Fruit fly (Drosophila melanogaster) whole organism, wandering third instar larva: Measurements from ENCODE around the gene mus101.

Experiments used
- Abd-B ChIP-seq: fragments of >200 bp; optimal IDR thresholded peaks from 2 replicates; lab custom pipeline; 2017; ENCODE audit warnings: missing biosample characterization, missing genetic modification characterization
- CG32264 ChIP-seq: fragments of 200-800 bp; sonication (Bioruptor generic); optimal IDR thresholded peaks from 2 replicates; lab custom pipeline; 2016; ENCODE audit warnings: missing biosample characterization, missing genetic modification characterization
- CG9705 ChIP-seq: fragments of 200-800 bp; sonication (Bioruptor generic); optimal IDR thresholded peaks from 2 replicates; lab custom pipeline; 2018; ENCODE audit warnings: missing biosample characterization, mild to moderate bottlenecking, missing genetic modification characterization
- CrebA ChIP-seq: fragments of 200-800 bp; sonication (Bioruptor generic); optimal IDR thresholded peaks from 2 replicates; lab custom pipeline; 2016; ENCODE audit warnings: missing biosample characterization, mild to moderate bottlenecking, missing genetic modification characterization, borderline replicate concordance
- Dif ChIP-seq: fragments of 200-275, 200-300 bp; sonication (Bioruptor generic); optimal IDR thresholded peaks from 2 replicates; lab custom pipeline; 2018; ENCODE audit warnings: missing biosample characterization, missing genetic modification characterization; ENCODE audit not compliant: partially characterized antibody
- GATAd ChIP-seq: sonication (Bioruptor generic); optimal IDR thresholded peaks from 2 replicates; lab custom pipeline; 2016; ENCODE audit warnings: missing biosample characterization, missing genetic modification characterization
- HLH106 ChIP-seq: fragments of 200-800 bp; optimal IDR thresholded peaks from 3 replicates; lab custom pipeline; 2019; ENCODE audit warnings: missing biosample characterization, mild to moderate bottlenecking, missing genetic modification characterization, moderate library complexity
- Hnf4 ChIP-seq: fragments of 200-800 bp; sonication (Bioruptor generic); optimal IDR thresholded peaks from 2 replicates; lab custom pipeline; 2016; ENCODE audit warnings: missing biosample characterization, mild to moderate bottlenecking, missing genetic modification characterization
- Hr78 ChIP-seq: fragments of >200 bp; optimal IDR thresholded peaks from 2 replicates; lab custom pipeline; 2017; ENCODE audit warnings: missing biosample characterization, missing genetic modification characterization
- Hr83 ChIP-seq: fragments of 200-300 bp; sonication (Bioruptor generic); optimal IDR thresholded peaks from 2 replicates; lab custom pipeline; 2016; ENCODE audit warnings: missing biosample characterization, mild to moderate bottlenecking, missing genetic modification characterization, moderate library complexity; ENCODE audit not compliant: poor library complexity, severe bottlenecking
- Jra ChIP-seq: sonication (Bioruptor generic); optimal IDR thresholded peaks from 2 replicates; lab custom pipeline; 2016; ENCODE audit warnings: missing biosample characterization, missing genetic modification characterization
- Mio ChIP-seq: sonication (Bioruptor generic); optimal IDR thresholded peaks from 2 replicates; lab custom pipeline; 2016; ENCODE audit warnings: missing biosample characterization, missing genetic modification characterization
- Myc ChIP-seq: fragments of >200 bp; optimal IDR thresholded peaks from 2 replicates; lab custom pipeline; 2017
- N ChIP-seq: fragments of >200 bp; optimal IDR thresholded peaks from 2 replicates; lab custom pipeline; 2018; ENCODE audit warnings: missing biosample characterization, missing external identifiers, missing genetic modification characterization
- OdsH ChIP-seq: fragments of 200-800 bp; sonication (Bioruptor generic); optimal IDR thresholded peaks from 2 replicates; lab custom pipeline; 2016; ENCODE audit warnings: missing biosample characterization, mild to moderate bottlenecking, missing genetic modification characterization
- Rel ChIP-seq, 2 experiments: fragments of 200-800 bp; sonication (Bioruptor generic) in 1 of 2; optimal IDR thresholded peaks; 2 replicates in 1 of 2; 3 replicates in 1 of 2; lab custom pipeline; 2016 to 2019; ENCODE audit warnings: mild to moderate bottlenecking in 2 of 2, missing biosample characterization in 2 of 2, missing genetic modification characterization in 2 of 2, moderate library complexity in 1 of 2
- Sp1 ChIP-seq: fragments of 200-800 bp; sonication (Bioruptor generic); optimal IDR thresholded peaks from 3 replicates; lab custom pipeline; 2019; ENCODE audit warnings: missing biosample characterization, mild to moderate bottlenecking, missing genetic modification characterization, moderate library complexity
- Vsx2 ChIP-seq: fragments of 200-300, 225-300 bp; sonication (Bioruptor generic); optimal IDR thresholded peaks from 2 replicates; lab custom pipeline; 2018; ENCODE audit warnings: missing biosample characterization, missing genetic modification characterization; ENCODE audit not compliant: partially characterized antibody
- br ChIP-seq: fragments of 200-800 bp; sonication (Bioruptor generic); optimal IDR thresholded peaks from 2 replicates; lab custom pipeline; 2016; ENCODE audit warnings: missing biosample characterization, missing genetic modification characterization
- brk ChIP-seq: fragments of 200-800 bp; sonication (Bioruptor generic); optimal IDR thresholded peaks from 2 replicates; lab custom pipeline; 2016; ENCODE audit warnings: missing biosample characterization, mild to moderate bottlenecking, missing genetic modification characterization
- dl ChIP-seq, 2 experiments: fragments of 175-275, 200-275 bp in 1 of 2; fragments of 200-275 bp in 1 of 2; sonication (Bioruptor generic); optimal IDR thresholded peaks; lab custom pipeline; 2018; ENCODE audit warnings: mild to moderate bottlenecking in 2 of 2, missing biosample characterization in 2 of 2, missing genetic modification characterization in 2 of 2, moderate library complexity in 2 of 2; ENCODE audit not compliant: partially characterized antibody in 2 of 2, insufficient read depth in 1 of 2
- dmrt93B ChIP-seq: fragments of 200-800 bp; sonication (Bioruptor generic); optimal IDR thresholded peaks from 2 replicates; lab custom pipeline; 2018; ENCODE audit warnings: missing biosample characterization, mild to moderate bottlenecking, missing genetic modification characterization
- dsf ChIP-seq: sonication (Bioruptor generic); optimal IDR thresholded peaks from 2 replicates; lab custom pipeline; 2016; ENCODE audit warnings: missing biosample characterization, missing genetic modification characterization, borderline replicate concordance
- ey ChIP-seq: fragments of 200-800 bp; sonication (Bioruptor generic); optimal IDR thresholded peaks from 2 replicates; lab custom pipeline; 2016; ENCODE audit warnings: missing biosample characterization, missing genetic modification characterization
- foxo ChIP-seq, 2 experiments: fragments of 200-800 bp; sonication (Bioruptor generic); optimal IDR thresholded peaks; 2 replicates in 1 of 2; 3 replicates in 1 of 2; lab custom pipeline; 2016 to 2017; ENCODE audit warnings: missing biosample characterization in 2 of 2, missing genetic modification characterization in 2 of 2
- fru ChIP-seq: fragments of 200-800 bp; sonication (Bioruptor generic); optimal IDR thresholded peaks from 3 replicates; lab custom pipeline; 2016; ENCODE audit warnings: missing biosample characterization, mild to moderate bottlenecking, missing genetic modification characterization
- h ChIP-seq: fragments of 200-800 bp; sonication (Bioruptor generic); optimal IDR thresholded peaks from 3 replicates; lab custom pipeline; 2016; ENCODE audit warnings: missing biosample characterization, mild to moderate bottlenecking, missing genetic modification characterization
- jim ChIP-seq: fragments of 175-275, 200-325 bp; sonication (Bioruptor generic); optimal IDR thresholded peaks from 2 replicates; lab custom pipeline; 2016; ENCODE audit warnings: missing biosample characterization, mild to moderate bottlenecking, missing genetic modification characterization
- lola ChIP-seq: fragments of >200 bp; optimal IDR thresholded peaks from 2 replicates; lab custom pipeline; 2017; ENCODE audit warnings: missing biosample characterization, missing genetic modification characterization
- pan ChIP-seq: fragments of >200 bp; optimal IDR thresholded peaks from 2 replicates; lab custom pipeline; 2017
- psq ChIP-seq: fragments of 200-800 bp; sonication (Bioruptor generic); optimal IDR thresholded peaks from 3 replicates; lab custom pipeline; 2017; ENCODE audit warnings: missing biosample characterization, mild to moderate bottlenecking, missing genetic modification characterization, moderate library complexity
- rgr ChIP-seq: fragments of 200-800 bp; sonication (Bioruptor generic); optimal IDR thresholded peaks from 3 replicates; lab custom pipeline; 2016; ENCODE audit warnings: missing biosample characterization, mild to moderate bottlenecking, missing genetic modification characterization
- sage ChIP-seq: fragments of 200-800 bp; sonication (Bioruptor generic); optimal IDR thresholded peaks from 2 replicates; lab custom pipeline; 2016; ENCODE audit warnings: missing biosample characterization, mild to moderate bottlenecking, missing genetic modification characterization
- sv ChIP-seq: fragments of 200-800 bp; sonication (Bioruptor generic); optimal IDR thresholded peaks from 3 replicates; lab custom pipeline; 2016; ENCODE audit warnings: missing biosample characterization, missing genetic modification characterization
- tai ChIP-seq: sonication (Bioruptor generic); optimal IDR thresholded peaks from 2 replicates; lab custom pipeline; 2016; ENCODE audit warnings: missing biosample characterization, missing genetic modification characterization
- usp ChIP-seq: fragments of >200 bp; optimal IDR thresholded peaks from 2 replicates; lab custom pipeline; 2017; ENCODE audit warnings: missing biosample characterization, missing genetic modification characterization
- woc ChIP-seq: sonication (Bioruptor generic); optimal IDR thresholded peaks from 2 replicates; lab custom pipeline; 2016; ENCODE audit warnings: missing biosample characterization, mild to moderate bottlenecking, missing genetic modification characterization

The mus101 gene

dm6 chrX:13721934-13722333 lies at the start of gene mus101, which contains the start of gene Mrgn1:
Gene mus101, plus strand, starts transcription at chrX:13722246.
Gene Mrgn1, minus strand, starts transcription at chrX:13721977.
- TF ChIP-seq Myc (lab: Kevin White, UChicago): peak; percentile 36
- no peak for TF ChIP-seq Hr78
- TF ChIP-seq psq (GFP tag; lab: Kevin White, UChicago): peak; percentile 72
- TF ChIP-seq Sp1 (GFP tag; lab: Kevin White, UChicago): no peak

DNA sequence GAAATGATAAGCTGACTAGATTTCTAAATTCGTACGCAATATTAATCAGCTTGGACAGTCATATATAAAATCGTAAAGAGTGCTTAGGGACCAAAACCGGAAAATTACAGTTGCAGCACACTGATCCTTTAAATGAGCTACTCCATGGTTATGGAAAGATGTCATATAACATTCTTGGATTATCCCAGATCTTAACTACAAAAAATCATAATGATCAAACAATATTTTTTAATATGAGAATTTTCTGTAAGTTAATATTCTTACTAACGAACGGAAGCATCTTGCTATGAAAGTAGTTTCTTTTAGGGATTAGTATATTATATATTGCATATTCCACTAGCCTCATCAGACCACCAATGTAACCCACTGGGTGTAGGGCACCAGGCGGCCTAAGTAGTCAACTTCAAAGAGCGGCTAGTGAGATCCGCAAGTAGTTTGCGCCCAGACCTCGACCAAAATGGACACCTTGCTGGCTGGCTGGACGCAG lies 45.5 kb upstream of the mus101 start, which contains the start of gene CG11162:
Gene CG11162, plus strand, starts transcription at position 437 of the 487 bp plus-strand sequence.
- no peak for TF ChIP-seq Hr83 (GFP tag; lab: Kevin White, UChicago)
- TF ChIP-seq CG32264 (GFP tag; lab: Kevin White, UChicago): no peak
- peak in 1 of 2 experiments; percentile 65 for TF ChIP-seq foxo (GFP tag; optimal IDR thresholded peaks at IDR 0.05; lab: Kevin White, UChicago)
- peak; percentile 29 for TF ChIP-seq Sp1 (GFP tag; lab: Kevin White, UChicago)
- TF ChIP-seq lola (GFP tag; lab: Kevin White, UChicago): no peak
- no peak for TF ChIP-seq dmrt93B (GFP tag; lab: Kevin White, UChicago)
- peak; percentile 46 for TF ChIP-seq OdsH (GFP tag; lab: Kevin White, UChicago)
- no peak for TF ChIP-seq dl (GFP tag; optimal IDR thresholded peaks at IDR 0.05; lab: Kevin White, UChicago; ENCODE audit: insufficient read depth in 1 of 2, partially characterized antibody in 2 of 2)
- TF ChIP-seq sage (GFP tag; lab: Kevin White, UChicago): no peak
- TF ChIP-seq rgr (GFP tag; lab: Kevin White, UChicago): peak; percentile 54
- peak; percentile 59 for TF ChIP-seq h (GFP tag; lab: Kevin White, UChicago)
- peak; percentile 56 for TF ChIP-seq ey (GFP tag; lab: Kevin White, UChicago)
- TF ChIP-seq fru (GFP tag; lab: Kevin White, UChicago): peak; percentile 66
- TF ChIP-seq br (GFP tag; lab: Kevin White, UChicago): peak; percentile 2
- no peak for TF ChIP-seq Jra (GFP tag; lab: Kevin White, UChicago)
- TF ChIP-seq usp (GFP tag; lab: Kevin White, UChicago): no peak
- no peak for TF ChIP-seq N (GFP tag; lab: Kevin White, UChicago)
- peak; percentile 33 for TF ChIP-seq HLH106 (tag; lab: Kevin White, UChicago)
- no peak for TF ChIP-seq CG9705 (GFP tag; lab: Kevin White, UChicago)
- no peak for TF ChIP-seq jim
- no peak for TF ChIP-seq Hnf4 (GFP tag; lab: Kevin White, UChicago)
- TF ChIP-seq pan (lab: Kevin White, UChicago): no peak

DNA sequence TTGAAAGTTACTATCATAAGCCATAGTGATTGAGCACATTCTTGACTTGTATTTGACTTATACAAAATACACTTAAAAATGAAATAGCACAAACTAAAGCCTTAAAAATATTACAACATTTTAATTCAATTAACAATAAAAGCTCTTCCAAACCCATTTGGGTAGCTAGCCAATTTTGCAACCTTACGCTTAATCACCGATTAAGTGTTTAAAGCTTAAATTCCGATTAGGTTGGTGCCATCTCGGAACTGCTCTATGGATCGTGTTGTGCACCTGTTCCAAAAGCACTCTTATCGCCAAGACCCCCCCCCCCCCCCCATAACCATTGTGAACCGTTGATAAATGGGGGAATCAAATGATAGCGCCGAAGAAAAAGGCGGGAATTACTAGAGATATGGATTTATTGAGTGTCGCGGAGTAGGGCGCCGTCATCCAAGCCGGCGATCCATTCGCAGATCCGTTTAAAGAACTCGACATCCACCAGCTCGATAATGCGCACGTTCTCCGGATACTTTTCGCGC lies 44.0 kb upstream of the mus101 start:
- TF ChIP-seq Rel (GFP tag; optimal IDR thresholded peaks at IDR 0.05; lab: Kevin White, UChicago) (no peak), Rel (tag; optimal IDR thresholded peaks at IDR 0.05; lab: Kevin White, UChicago) (peak; percentile 99), CG9705 (GFP tag; lab: Kevin White, UChicago) (no peak)

DNA sequence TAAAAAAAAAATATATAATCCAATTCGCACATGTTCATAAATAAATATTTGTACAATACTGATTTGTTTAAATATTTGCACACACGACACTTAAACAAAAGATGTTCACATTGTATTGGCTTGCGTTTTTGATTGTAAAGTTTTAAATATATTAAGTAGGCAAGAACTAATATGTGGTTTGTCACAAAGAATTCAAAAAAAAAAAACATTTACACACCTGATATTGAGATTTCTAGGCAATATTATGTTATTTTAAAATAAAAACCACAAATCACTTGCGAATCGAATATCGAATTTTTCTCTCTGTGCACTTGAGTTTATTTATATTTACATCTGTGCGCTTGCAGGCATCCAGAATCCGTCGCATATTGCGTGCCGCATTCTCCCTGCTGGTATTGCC lies 42.5 kb upstream of the mus101 start:
- no peak for TF ChIP-seq usp (GFP tag; lab: Kevin White, UChicago)
- peak in 1 of 2 experiments; percentile 75 for TF ChIP-seq foxo (GFP tag; optimal IDR thresholded peaks at IDR 0.05; lab: Kevin White, UChicago)
- TF ChIP-seq fru (GFP tag; lab: Kevin White, UChicago): peak; percentile 70
- no peak for TF ChIP-seq Abd-B (GFP tag; lab: Kevin White, UChicago)
- peak; percentile 48 for TF ChIP-seq ey (GFP tag; lab: Kevin White, UChicago)
- no peak for TF ChIP-seq sage (GFP tag; lab: Kevin White, UChicago)
- no peak for TF ChIP-seq Rel (GFP tag; optimal IDR thresholded peaks at IDR 0.05; lab: Kevin White, UChicago)
- no peak for TF ChIP-seq Rel (tag; optimal IDR thresholded peaks at IDR 0.05; lab: Kevin White, UChicago)
- TF ChIP-seq dsf: no peak
- TF ChIP-seq Myc (lab: Kevin White, UChicago): no peak
- TF ChIP-seq CG32264 (GFP tag; lab: Kevin White, UChicago): peak; percentile 9
- TF ChIP-seq Hr78: no peak
- peak; percentile 78 for TF ChIP-seq h (GFP tag; lab: Kevin White, UChicago)
- TF ChIP-seq rgr (GFP tag; lab: Kevin White, UChicago): peak; percentile 74
- peak; percentile 49 for TF ChIP-seq psq (GFP tag; lab: Kevin White, UChicago)
- TF ChIP-seq Jra (GFP tag; lab: Kevin White, UChicago): no peak
- TF ChIP-seq Mio: no peak
- peak; percentile 45 for TF ChIP-seq dmrt93B (GFP tag; lab: Kevin White, UChicago)
- TF ChIP-seq dl (GFP tag; optimal IDR thresholded peaks at IDR 0.05; lab: Kevin White, UChicago; ENCODE audit: insufficient read depth in 1 of 2, partially characterized antibody in 2 of 2): no peak
- TF ChIP-seq lola (GFP tag; lab: Kevin White, UChicago): no peak
- TF ChIP-seq Hr83 (GFP tag; lab: Kevin White, UChicago): no peak
- no peak for TF ChIP-seq jim
- TF ChIP-seq GATAd (GFP tag; lab: Kevin White, UChicago): no peak
- TF ChIP-seq pan (lab: Kevin White, UChicago): no peak
- TF ChIP-seq HLH106 (tag; lab: Kevin White, UChicago): peak; percentile 52
- TF ChIP-seq tai (GFP tag; lab: Kevin White, UChicago): no peak
- TF ChIP-seq CrebA (GFP tag; lab: Kevin White, UChicago): no peak
- peak; percentile 44 for TF ChIP-seq br (GFP tag; lab: Kevin White, UChicago)
- TF ChIP-seq Sp1 (GFP tag; lab: Kevin White, UChicago): peak; percentile 73
- TF ChIP-seq OdsH (GFP tag; lab: Kevin White, UChicago): peak; percentile 68
- no peak for TF ChIP-seq N (GFP tag; lab: Kevin White, UChicago)
- no peak for TF ChIP-seq Dif (GFP tag; lab: Kevin White, UChicago)
- no peak for TF ChIP-seq sv
- TF ChIP-seq Vsx2: no peak
- TF ChIP-seq CG9705 (GFP tag; lab: Kevin White, UChicago): peak; percentile 11
- peak; percentile 27 for TF ChIP-seq woc (GFP tag; lab: Kevin White, UChicago)
- peak; percentile 19 for TF ChIP-seq brk (GFP tag; lab: Kevin White, UChicago)
